Fruit fly (Drosophila melanogaster) whole organism, prepupa: ENCODE data around the gene CG10357.

Source experiments
- Blimp-1 ChIP-seq: fragments of 200-800 bp; sonication (Bioruptor generic); optimal IDR thresholded peaks from 3 replicates; lab custom pipeline; 2017; ENCODE audit warnings: missing biosample characterization, missing genetic modification characterization, mild to moderate bottlenecking, moderate library complexity, missing genetic modification reagents
- CG10631 ChIP-seq: fragments of 200-800 bp; sonication (Bioruptor generic); optimal IDR thresholded peaks from 2 replicates; lab custom pipeline; 2016; ENCODE audit warnings: missing biosample characterization, missing genetic modification characterization
- CG10669 ChIP-seq: fragments of 200-800 bp; sonication (Bioruptor generic); optimal IDR thresholded peaks from 3 replicates; lab custom pipeline; 2018; ENCODE audit warnings: missing biosample characterization, mild to moderate bottlenecking, missing genetic modification characterization, moderate library complexity
- CG11294 ChIP-seq: fragments of 200-800 bp; sonication (Bioruptor generic); IDR thresholded peaks from 2 replicates; pipeline ENCODE4 v1.3.6; 2022; ENCODE audit warnings: missing biosample characterization, missing genetic modification characterization
- CG15336 ChIP-seq: fragments of 200-800 bp; sonication (Bioruptor generic); IDR thresholded peaks from 2 replicates; pipeline ENCODE4 v1.3.6; 2022; ENCODE audit warnings: missing biosample characterization, missing genetic modification characterization
- CG1621 ChIP-seq: fragments of 200-800 bp; sonication (Bioruptor generic); optimal IDR thresholded peaks from 3 replicates; lab custom pipeline; 2018; ENCODE audit warnings: missing biosample characterization, mild to moderate bottlenecking, missing genetic modification characterization
- CG16779 ChIP-seq: fragments of 200-800 bp; sonication (Bioruptor generic); optimal IDR thresholded peaks from 3 replicates; lab custom pipeline; 2017; ENCODE audit warnings: missing biosample characterization, mild to moderate bottlenecking, missing genetic modification characterization
- CG3032 ChIP-seq: fragments of 200-800 bp; optimal IDR thresholded peaks from 2 replicates; lab custom pipeline; 2019; ENCODE audit warnings: missing biosample characterization, mild to moderate bottlenecking, missing genetic modification characterization, moderate library complexity
- CG32006 ChIP-seq: fragments of 200-800 bp; sonication (Bioruptor generic); optimal IDR thresholded peaks from 3 replicates; lab custom pipeline; 2017; ENCODE audit warnings: missing biosample characterization, mild to moderate bottlenecking, missing genetic modification characterization
- CG3919 ChIP-seq: fragments of 200-800 bp; sonication (Bioruptor generic); optimal IDR thresholded peaks from 3 replicates; lab custom pipeline; 2016; ENCODE audit warnings: missing biosample characterization, missing genetic modification characterization
- CG4318 ChIP-seq: fragments of 200-800 bp; sonication (Bioruptor generic); optimal IDR thresholded peaks from 3 replicates; lab custom pipeline; 2017; ENCODE audit warnings: missing biosample characterization, mild to moderate bottlenecking, missing genetic modification characterization
- CG6163 ChIP-seq: fragments of 200-800 bp; sonication (Bioruptor generic); IDR thresholded peaks from 3 replicates; pipeline ENCODE4 v1.3.6; 2022; ENCODE audit warnings: missing biosample characterization, missing genetic modification characterization
- CG6276 ChIP-seq: fragments of 200-800 bp; sonication (Bioruptor generic); optimal IDR thresholded peaks from 2 replicates; lab custom pipeline; 2017; ENCODE audit warnings: missing biosample characterization, mild to moderate bottlenecking, missing genetic modification characterization
- CG6792 ChIP-seq: fragments of 200-800 bp; sonication (Bioruptor generic); optimal IDR thresholded peaks from 3 replicates; lab custom pipeline; 2016; ENCODE audit warnings: missing biosample characterization, missing genetic modification characterization
- CG6808 ChIP-seq: fragments of 200-800 bp; sonication (Bioruptor generic); optimal IDR thresholded peaks from 3 replicates; lab custom pipeline; 2017; ENCODE audit warnings: missing biosample characterization, missing genetic modification characterization, mild to moderate bottlenecking, moderate library complexity, missing genetic modification reagents
- CG6854 ChIP-seq: fragments of 200-800 bp; sonication (Bioruptor generic); optimal IDR thresholded peaks from 2 replicates; lab custom pipeline; 2017; ENCODE audit warnings: missing biosample characterization, mild to moderate bottlenecking, missing genetic modification characterization
- CG7368 ChIP-seq: fragments of 200-800 bp; sonication (Bioruptor generic); optimal IDR thresholded peaks from 3 replicates; lab custom pipeline; 2016; ENCODE audit warnings: missing biosample characterization, missing genetic modification characterization
- CG8119 ChIP-seq: fragments of 200-800 bp; sonication (Bioruptor generic); IDR thresholded peaks from 3 replicates; pipeline ENCODE4 v1.3.6; 2022; ENCODE audit warnings: missing biosample characterization, missing genetic modification characterization
- CG8319 ChIP-seq: fragments of 200-800 bp; sonication (Bioruptor generic); optimal IDR thresholded peaks from 3 replicates; lab custom pipeline; 2016; ENCODE audit warnings: missing biosample characterization, missing genetic modification characterization
- CG8632 ChIP-seq: fragments of 200-800 bp; sonication (Bioruptor generic); optimal IDR thresholded peaks from 3 replicates; lab custom pipeline; 2016; ENCODE audit warnings: missing biosample characterization, missing genetic modification characterization
- CG9139 ChIP-seq: fragments of 200-800 bp; sonication (Bioruptor generic); optimal IDR thresholded peaks from 3 replicates; lab custom pipeline; 2017; ENCODE audit warnings: missing biosample characterization, mild to moderate bottlenecking, missing genetic modification characterization
- Eip75B ChIP-seq: fragments of 200-800 bp; sonication (Bioruptor generic); optimal IDR thresholded peaks from 3 replicates; lab custom pipeline; 2016; ENCODE audit warnings: missing biosample characterization, missing genetic modification characterization
- Eip78C ChIP-seq: fragments of 200-800 bp; sonication (Bioruptor generic); peaks from one replicate; lab custom pipeline; 2016; ENCODE audit warnings: missing biosample characterization, missing genetic modification characterization
- Eip93F ChIP-seq: fragments of 200-800 bp; sonication (Bioruptor generic); optimal IDR thresholded peaks from 2 replicates; lab custom pipeline; 2016; ENCODE audit warnings: missing biosample characterization, mild to moderate bottlenecking, missing genetic modification characterization
- Ets21C ChIP-seq: fragments of 200-800 bp; sonication (Bioruptor generic); optimal IDR thresholded peaks from 3 replicates; lab custom pipeline; 2016; ENCODE audit warnings: missing biosample characterization, missing genetic modification characterization
- Ets96B ChIP-seq: fragments of 200-800 bp; optimal IDR thresholded peaks from 2 replicates; lab custom pipeline; 2019; ENCODE audit warnings: missing biosample characterization, mild to moderate bottlenecking, missing genetic modification characterization, moderate library complexity
- Gug ChIP-seq: fragments of 200-800 bp; sonication (Bioruptor generic); IDR thresholded peaks from 2 replicates; pipeline ENCODE4 v1.3.6; 2022; ENCODE audit warnings: missing biosample characterization, missing genetic modification characterization
- Hr38 ChIP-seq: sonication (Bioruptor generic); optimal IDR thresholded peaks from 2 replicates; lab custom pipeline; 2016; ENCODE audit warnings: missing biosample characterization, missing genetic modification characterization
- Hr39 ChIP-seq: fragments of 200-800 bp; sonication (Bioruptor generic); optimal IDR thresholded peaks from 2 replicates; lab custom pipeline; 2016; ENCODE audit warnings: missing biosample characterization, missing genetic modification characterization
- Hr4 ChIP-seq: fragments of 200-800 bp; sonication (Bioruptor generic); optimal IDR thresholded peaks from 3 replicates; lab custom pipeline; 2016; ENCODE audit warnings: missing biosample characterization, missing genetic modification characterization
- Lpt ChIP-seq: fragments of 200-800 bp; sonication (Bioruptor generic); optimal IDR thresholded peaks from 3 replicates; lab custom pipeline; 2016; ENCODE audit warnings: missing biosample characterization, missing genetic modification characterization
- OdsH ChIP-seq: fragments of 200-800 bp; sonication (Bioruptor generic); optimal IDR thresholded peaks from 3 replicates; lab custom pipeline; 2016; ENCODE audit warnings: missing biosample characterization, missing genetic modification characterization
- Smox ChIP-seq: fragments of 200-800 bp; sonication (Bioruptor generic); optimal IDR thresholded peaks from 3 replicates; lab custom pipeline; 2016; ENCODE audit warnings: missing biosample characterization, missing genetic modification characterization
- Sox102F ChIP-seq: fragments of 200-800 bp; sonication (Bioruptor generic); optimal IDR thresholded peaks from 2 replicates; lab custom pipeline; 2016; ENCODE audit warnings: missing biosample characterization, mild to moderate bottlenecking, missing genetic modification characterization
- Sox15 ChIP-seq: fragments of 200-800 bp; sonication (Bioruptor generic); optimal IDR thresholded peaks from 3 replicates; lab custom pipeline; 2016; ENCODE audit warnings: missing biosample characterization, missing genetic modification characterization
- achi ChIP-seq: fragments of 200-800 bp; sonication (Bioruptor generic); optimal IDR thresholded peaks from 3 replicates; lab custom pipeline; 2016; ENCODE audit warnings: missing biosample characterization, missing genetic modification characterization
- acj6 ChIP-seq: fragments of 200-800 bp; sonication (Bioruptor generic); optimal IDR thresholded peaks from 3 replicates; lab custom pipeline; 2016; ENCODE audit warnings: missing biosample characterization, missing genetic modification characterization
- cyc ChIP-seq: fragments of 200-800 bp; sonication (Bioruptor generic); optimal IDR thresholded peaks from 3 replicates; lab custom pipeline; 2016; ENCODE audit warnings: missing biosample characterization, missing genetic modification characterization
- esn ChIP-seq: fragments of 200-800 bp; sonication (Bioruptor generic); optimal IDR thresholded peaks from 2 replicates; lab custom pipeline; 2016; ENCODE audit warnings: missing biosample characterization, mild to moderate bottlenecking, missing genetic modification characterization, moderate library complexity
- fd85E ChIP-seq: fragments of 200-800 bp; sonication (Bioruptor generic); optimal IDR thresholded peaks from 3 replicates; lab custom pipeline; 2016; ENCODE audit warnings: missing biosample characterization, missing genetic modification characterization
- fkh ChIP-seq: fragments of 200-800 bp; sonication (Bioruptor generic); optimal IDR thresholded peaks from 3 replicates; lab custom pipeline; 2017; ENCODE audit warnings: missing biosample characterization, mild to moderate bottlenecking, missing genetic modification characterization, moderate library complexity
- lz ChIP-seq: fragments of 200-800 bp; sonication (Bioruptor generic); optimal IDR thresholded peaks from 3 replicates; lab custom pipeline; 2016; ENCODE audit warnings: missing biosample characterization, missing genetic modification characterization
- pdm3 ChIP-seq: fragments of 200-800 bp; sonication (Bioruptor generic); optimal IDR thresholded peaks from 3 replicates; lab custom pipeline; 2016; ENCODE audit warnings: missing biosample characterization, missing genetic modification characterization
- ss ChIP-seq, 2 experiments: fragments of 200-800 bp; sonication (Bioruptor generic); optimal IDR thresholded peaks; 2 replicates in 1 of 2; 3 replicates in 1 of 2; lab custom pipeline; 2017 to 2018; ENCODE audit warnings: mild to moderate bottlenecking in 2 of 2, missing biosample characterization in 2 of 2, missing genetic modification characterization in 2 of 2, moderate library complexity in 1 of 2
- svp ChIP-seq: fragments of 200-800 bp; sonication (Bioruptor generic); peaks from one replicate; lab custom pipeline; 2016; ENCODE audit warnings: missing biosample characterization, missing genetic modification characterization
- topi ChIP-seq: fragments of 200-800 bp; sonication (Bioruptor generic); optimal IDR thresholded peaks from 3 replicates; lab custom pipeline; 2016; ENCODE audit warnings: missing biosample characterization, missing genetic modification characterization
- vri ChIP-seq: fragments of 200-800 bp; sonication (Bioruptor generic); optimal IDR thresholded peaks from 3 replicates; lab custom pipeline; 2016; ENCODE audit warnings: missing biosample characterization, mild to moderate bottlenecking, missing genetic modification characterization

The CG10357 gene

DNA sequence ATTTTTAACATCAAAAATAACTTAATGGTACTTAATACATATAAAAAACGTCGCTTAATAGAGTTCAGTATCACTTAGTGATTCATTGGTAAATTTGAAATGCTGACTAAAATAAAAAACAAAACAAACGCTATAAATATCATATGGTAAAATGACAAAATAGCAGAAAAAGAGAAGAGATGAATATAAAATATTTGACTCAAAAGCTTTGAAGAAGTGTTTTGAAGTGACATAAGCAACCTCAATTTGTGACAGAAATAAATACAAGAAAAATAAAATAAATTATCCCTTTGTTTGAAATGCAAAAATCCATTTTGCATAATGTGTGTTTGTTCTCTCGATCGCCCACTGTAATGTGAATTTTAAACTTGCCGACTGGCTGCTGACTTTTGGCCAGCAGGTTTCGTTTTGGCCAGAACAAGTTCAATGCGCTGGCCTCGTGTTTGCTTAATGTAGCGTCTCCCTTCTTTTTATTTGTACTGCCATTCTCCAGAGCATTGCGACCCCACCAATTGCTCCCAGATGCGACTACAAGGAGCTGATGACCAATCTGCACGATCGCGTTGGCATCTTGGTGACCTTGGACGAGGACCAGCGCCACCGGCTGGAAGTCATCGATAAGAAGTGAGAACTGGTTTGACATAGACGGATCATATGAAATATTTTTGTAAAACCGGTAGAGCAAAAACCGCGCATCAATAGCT lies 2.4 kb upstream of the CG10357 start (continued):
- no peak for TF ChIP-seq CG1621
- TF ChIP-seq CG6276 (GFP tag; lab: Kevin White, UChicago) = no peak
- no peak for TF ChIP-seq fd85E (GFP tag; lab: Kevin White, UChicago)
- no peak for TF ChIP-seq CG6854 (GFP tag; lab: Kevin White, UChicago)
- no peak for TF ChIP-seq CG6163 (GFP tag; lab: Robert Waterston, UW)
- peak; percentile 17 for TF ChIP-seq CG6808 (GFP tag; lab: Kevin White, UChicago)
- TF ChIP-seq Sox15 (GFP tag; lab: Kevin White, UChicago) = peak; percentile 48
- peak; percentile 1 for TF ChIP-seq Eip75B (GFP tag; lab: Kevin White, UChicago)
- TF ChIP-seq CG8119 = no peak
- peak; percentile 84 for TF ChIP-seq svp (GFP tag; lab: Kevin White, UChicago)
- peak; percentile 20 for TF ChIP-seq CG10669 (GFP tag; lab: Kevin White, UChicago)
- no peak for TF ChIP-seq CG8319 (GFP tag; lab: Kevin White, UChicago)
- TF ChIP-seq pdm3 = peak; percentile 48
- peak; percentile 61 for TF ChIP-seq acj6 (GFP tag; lab: Kevin White, UChicago)
- peak; percentile 69 for TF ChIP-seq Smox (GFP tag; lab: Kevin White, UChicago)
- TF ChIP-seq CG10631 = peak; percentile 35
- TF ChIP-seq ss (GFP tag; optimal IDR thresholded peaks at IDR 0.05; lab: Kevin White, UChicago) = no peak
- no peak for TF ChIP-seq Hr38 (GFP tag; lab: Kevin White, UChicago)
- no peak for TF ChIP-seq Lpt (GFP tag; lab: Kevin White, UChicago)
- TF ChIP-seq OdsH (GFP tag; lab: Kevin White, UChicago) = peak; percentile 52
- TF ChIP-seq CG3032 (tag; lab: Kevin White, UChicago) = peak; percentile 27
- no peak for TF ChIP-seq CG16779
- TF ChIP-seq CG11294 (GFP tag; lab: Robert Waterston, UW) = no peak
- TF ChIP-seq Hr4 (GFP tag; lab: Kevin White, UChicago) = peak; percentile 30
- TF ChIP-seq CG6792 = peak; percentile 32
- no peak for TF ChIP-seq CG9139
- no peak for TF ChIP-seq vri (GFP tag; lab: Kevin White, UChicago)
- no peak for TF ChIP-seq Gug (GFP tag; lab: Robert Waterston, UW)
- TF ChIP-seq CG3919 (GFP tag; lab: Kevin White, UChicago) = peak; percentile 37
- peak; percentile 35 for TF ChIP-seq CG8632 (GFP tag; lab: Kevin White, UChicago)
- TF ChIP-seq esn = peak; percentile 77

DNA sequence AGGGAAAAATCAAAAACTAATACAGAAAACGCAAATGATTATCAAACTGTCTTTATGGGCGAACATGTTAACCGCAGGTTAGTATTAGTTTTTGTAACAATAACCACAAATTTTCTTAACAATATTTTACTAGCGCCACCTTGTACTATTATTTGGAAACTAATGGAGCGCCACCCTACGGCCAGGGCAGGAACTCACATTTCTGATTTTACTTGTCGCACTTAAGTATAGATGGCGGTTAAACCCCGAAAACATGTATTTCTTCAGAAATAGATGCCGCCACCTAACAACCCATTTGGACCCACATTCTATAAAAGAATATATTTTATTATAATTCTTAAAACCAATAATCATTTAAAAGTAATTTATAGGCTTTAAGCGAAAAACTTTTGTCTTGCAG lies 1.2 kb downstream of the CG10357 start:
- TF ChIP-seq ss (GFP tag; optimal IDR thresholded peaks at IDR 0.05; lab: Kevin White, UChicago) = no peak
- peak; percentile 73 for TF ChIP-seq pdm3
- TF ChIP-seq achi (GFP tag; lab: Kevin White, UChicago) = no peak
- peak; percentile 48 for TF ChIP-seq Sox102F (GFP tag; lab: Kevin White, UChicago)
- peak; percentile 21 for TF ChIP-seq CG7368 (GFP tag; lab: Kevin White, UChicago)
- peak; percentile 81 for TF ChIP-seq Eip78C
- no peak for TF ChIP-seq fd85E (GFP tag; lab: Kevin White, UChicago)
- TF ChIP-seq CG8632 (GFP tag; lab: Kevin White, UChicago) = no peak
- peak; percentile 82 for TF ChIP-seq Hr39
- TF ChIP-seq topi (GFP tag; lab: Kevin White, UChicago) = peak; percentile 46
- TF ChIP-seq Eip75B (GFP tag; lab: Kevin White, UChicago) = peak; percentile 67
- peak; percentile 47 for TF ChIP-seq Ets21C (GFP tag; lab: Kevin White, UChicago)
- no peak for TF ChIP-seq CG11294 (GFP tag; lab: Robert Waterston, UW)
- no peak for TF ChIP-seq Eip93F (GFP tag; lab: Kevin White, UChicago)
- no peak for TF ChIP-seq CG32006 (GFP tag; lab: Kevin White, UChicago)
- TF ChIP-seq Blimp-1 (GFP tag; lab: Kevin White, UChicago) = no peak
- no peak for TF ChIP-seq Hr38 (GFP tag; lab: Kevin White, UChicago)
- TF ChIP-seq CG4318 = no peak
- no peak for TF ChIP-seq CG15336 (GFP tag; lab: Robert Waterston, UW)
- no peak for TF ChIP-seq CG1621
- no peak for TF ChIP-seq Ets96B (tag; lab: Kevin White, UChicago)
- TF ChIP-seq fkh = no peak
- TF ChIP-seq CG3919 (GFP tag; lab: Kevin White, UChicago) = peak; percentile 70
- TF ChIP-seq svp (GFP tag; lab: Kevin White, UChicago) = peak; percentile 66
- no peak for TF ChIP-seq CG9139
- TF ChIP-seq CG6276 (GFP tag; lab: Kevin White, UChicago) = no peak
- peak; percentile 24 for TF ChIP-seq Sox15 (GFP tag; lab: Kevin White, UChicago)
- no peak for TF ChIP-seq CG16779
- no peak for TF ChIP-seq Lpt (GFP tag; lab: Kevin White, UChicago)
- TF ChIP-seq Hr4 (GFP tag; lab: Kevin White, UChicago) = peak; percentile 12
- TF ChIP-seq CG6792 = peak; percentile 51
- peak; percentile 41 for TF ChIP-seq CG10631
- peak; percentile 80 for TF ChIP-seq lz
- peak; percentile 83 for TF ChIP-seq cyc (GFP tag; lab: Kevin White, UChicago)
- peak; percentile 11 for TF ChIP-seq CG6808 (GFP tag; lab: Kevin White, UChicago)
